Fruit fly (Drosophila melanogaster): ENCODE measurements around the gene Nrg.

Nrg gene

dm6 chrX:8579875-8580274 lies 62.7 kb downstream of the Nrg start:
- TF ChIP-seq ovo (GFP tag; optimal IDR thresholded peaks at IDR 0.05) (no peak), tj (GFP tag; optimal IDR thresholded peaks at IDR 0.05) (no peak)

dm6 chrX:8580794-8581193 lies 63.6 kb downstream of the Nrg start:
- peak; percentile 22 for TF ChIP-seq ovo (GFP tag; optimal IDR thresholded peaks at IDR 0.05)
- TF ChIP-seq cic (GFP tag; optimal IDR thresholded peaks at IDR 0.05), result no peak

dm6 chrX:8583159-8583558 lies 66.0 kb downstream of the Nrg start:
- TF ChIP-seq bab1 (GFP tag; optimal IDR thresholded peaks at IDR 0.05) (no peak), cic (GFP tag; optimal IDR thresholded peaks at IDR 0.05) (no peak), CG14711 (tag; optimal IDR thresholded peaks at IDR 0.05) (no peak), CG5204 (GFP tag; optimal IDR thresholded peaks at IDR 0.05) (no peak), cnc (optimal IDR thresholded peaks at IDR 0.05) (no peak), Mnt (GFP tag; optimal IDR thresholded peaks at IDR 0.05) (no peak), CG7101 (tag; optimal IDR thresholded peaks at IDR 0.05) (no peak), CG1620 (GFP tag; optimal IDR thresholded peaks at IDR 0.05) (no peak), toe (GFP tag; optimal IDR thresholded peaks at IDR 0.05) (no peak), tj (GFP tag; optimal IDR thresholded peaks at IDR 0.05) (no peak), Crg-1 (GFP tag; optimal IDR thresholded peaks at IDR 0.05) (no peak), Clk (GFP tag; optimal IDR thresholded peaks at IDR 0.05) (no peak), ovo (GFP tag; optimal IDR thresholded peaks at IDR 0.05) (no peak), Hr96 (GFP tag; optimal IDR thresholded peaks at IDR 0.05) (no peak), pad (GFP tag; optimal IDR thresholded peaks at IDR 0.05) (no peak), CG12768 (GFP tag; optimal IDR thresholded peaks at IDR 0.05) (no peak), CG33017 (tag; optimal IDR thresholded peaks at IDR 0.05) (no peak)

dm6 chrX:8588607-8589171 lies 71.5 kb downstream of the Nrg start, which contains the start of gene CG12081:
TSS of gene CG12081 (plus strand) at chrX:8588811.
- TF ChIP-seq CG5204 (GFP tag; optimal IDR thresholded peaks at IDR 0.05) (no peak), CG7101 (tag; optimal IDR thresholded peaks at IDR 0.05) (peak; percentile 11), Crg-1 (GFP tag; optimal IDR thresholded peaks at IDR 0.05) (no peak), kay (GFP tag; ENCODE audit: borderline replicate concordance) (no peak), ovo (GFP tag; optimal IDR thresholded peaks at IDR 0.05) (no peak), bab1 (GFP tag; optimal IDR thresholded peaks at IDR 0.05) (peak; percentile 50), Mnt (GFP tag; optimal IDR thresholded peaks at IDR 0.05) (peak; percentile 51), CG12768 (GFP tag; optimal IDR thresholded peaks at IDR 0.05) (no peak), CG14711 (tag; optimal IDR thresholded peaks at IDR 0.05) (peak; percentile 25), CG1620 (GFP tag; optimal IDR thresholded peaks at IDR 0.05) (peak; percentile 30)

- TF ChIP-seq ovo (GFP tag; optimal IDR thresholded peaks at IDR 0.05), result peak; percentile 20
- TF ChIP-seq toe (GFP tag; optimal IDR thresholded peaks at IDR 0.05), result peak; percentile 60
- TF ChIP-seq CG14711 (tag; optimal IDR thresholded peaks at IDR 0.05), result no peak
- peak; percentile 10 for TF ChIP-seq CG1620 (GFP tag; optimal IDR thresholded peaks at IDR 0.05)
- TF ChIP-seq CG5204 (GFP tag; optimal IDR thresholded peaks at IDR 0.05), result peak; percentile 54
- no peak for TF ChIP-seq cic (GFP tag; optimal IDR thresholded peaks at IDR 0.05)
- TF ChIP-seq tj (GFP tag; optimal IDR thresholded peaks at IDR 0.05), result no peak
- TF ChIP-seq Clk (GFP tag; optimal IDR thresholded peaks at IDR 0.05), result no peak
- TF ChIP-seq CG11617 (GFP tag; optimal IDR thresholded peaks at IDR 0.05), result no peak
- TF ChIP-seq bab1 (GFP tag; optimal IDR thresholded peaks at IDR 0.05), result peak; percentile 9
- TF ChIP-seq CG33017 (tag; optimal IDR thresholded peaks at IDR 0.05), result no peak
- TF ChIP-seq pad (GFP tag; optimal IDR thresholded peaks at IDR 0.05), result no peak
- TF ChIP-seq Mnt (GFP tag; optimal IDR thresholded peaks at IDR 0.05), result peak; percentile 46
- TF ChIP-seq Crg-1 (GFP tag; optimal IDR thresholded peaks at IDR 0.05), result peak; percentile 19
- no peak for TF ChIP-seq cnc (optimal IDR thresholded peaks at IDR 0.05)
Measured at dm6 chrX:8591685-8592127, 74.5 kb downstream of the Nrg start, which contains the start of the genes CG12659 and Crag. TSS of gene CG12659 (minus strand) at chrX:8591729. TSS of gene Crag (plus strand) at chrX:8592031.

- TF ChIP-seq pad (GFP tag; optimal IDR thresholded peaks at IDR 0.05), result peak; percentile 71
- no peak for TF ChIP-seq CG14711 (tag; optimal IDR thresholded peaks at IDR 0.05)
- TF ChIP-seq cnc (optimal IDR thresholded peaks at IDR 0.05), result no peak
- TF ChIP-seq kay (GFP tag; ENCODE audit: borderline replicate concordance), result no peak
- TF ChIP-seq bab1 (GFP tag; optimal IDR thresholded peaks at IDR 0.05), result no peak
- no peak for TF ChIP-seq Clk (GFP tag; optimal IDR thresholded peaks at IDR 0.05)
- TF ChIP-seq CG7101 (tag; optimal IDR thresholded peaks at IDR 0.05), result no peak
- TF ChIP-seq Mnt (GFP tag; optimal IDR thresholded peaks at IDR 0.05), result no peak
- TF ChIP-seq toe (GFP tag; optimal IDR thresholded peaks at IDR 0.05), result no peak
- TF ChIP-seq tj (GFP tag; optimal IDR thresholded peaks at IDR 0.05), result peak; percentile 59
- TF ChIP-seq Hr96 (GFP tag; optimal IDR thresholded peaks at IDR 0.05), result no peak
Measured at dm6 chrX:8592437-8593158, 75.4 kb downstream of the Nrg start.

- no peak for TF ChIP-seq CG12768 (GFP tag; optimal IDR thresholded peaks at IDR 0.05)
- no peak for TF ChIP-seq toe (GFP tag; optimal IDR thresholded peaks at IDR 0.05)
- TF ChIP-seq Hr96 (GFP tag; optimal IDR thresholded peaks at IDR 0.05), result no peak
- TF ChIP-seq cic (GFP tag; optimal IDR thresholded peaks at IDR 0.05), result no peak
Measured at dm6 chrX:8593159-8593476, 75.9 kb downstream of the Nrg start.
